Fruit fly (Drosophila melanogaster): ENCODE data around the gene CG14384.

DNA sequence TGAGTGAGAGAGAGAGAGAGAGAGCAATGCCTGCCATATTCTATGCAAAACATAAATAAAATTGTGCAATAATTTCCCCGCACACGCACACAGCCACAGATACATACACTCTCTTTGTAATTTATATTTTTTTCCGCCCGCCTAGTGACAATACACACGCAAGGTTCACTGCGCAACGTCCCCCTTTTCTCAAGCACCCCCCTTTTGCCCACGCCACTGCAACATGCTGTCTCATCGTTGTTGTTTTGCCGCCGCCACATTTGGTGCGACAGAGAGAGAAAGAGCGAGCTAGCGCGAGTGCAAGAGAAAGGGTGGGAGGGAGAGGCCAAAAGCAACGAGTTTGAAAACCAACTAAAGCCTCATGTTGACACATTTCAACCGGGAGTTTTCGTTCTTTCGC, 44.8 kb upstream of the CG14384 start:
- TF ChIP-seq Myc (optimal IDR thresholded peaks at IDR 0.05) (no peak), Sin3A (optimal IDR thresholded peaks at IDR 0.05) (no peak), h (optimal IDR thresholded peaks at IDR 0.05) (no peak), psq (optimal IDR thresholded peaks at IDR 0.05) (no peak), insv (optimal IDR thresholded peaks at IDR 0.05) (no peak)

Data from Kc167 (cell line).